Worm (Caenorhabditis elegans) whole organism, L4 larva: ENCODE results near the gene F08G5.3.

Experiments
- F10B5.3 ChIP-seq: sonication (generic microtip); optimal IDR thresholded peaks from 2 replicates; lab custom pipeline; 2016; ENCODE audit warnings: mild to moderate bottlenecking, missing genetic modification characterization, missing compliant biosample characterization
- F26F4.8 ChIP-seq: fragments of 200-800 bp; sonication (Bioruptor generic); conservative IDR thresholded peaks from 2 replicates; pipeline ENCODE4 v1.3.6; 2022; ENCODE audit warnings: missing genetic modification characterization, missing compliant biosample characterization
- F44E2.7 ChIP-seq: fragments of 200-800 bp; sonication (Bioruptor generic); IDR thresholded peaks from 2 replicates; pipeline ENCODE4 v2.1.2; 2022; ENCODE audit warnings: missing genetic modification characterization, missing compliant biosample characterization
- R02D3.7 ChIP-seq: fragments of 150-350 bp; sonication (generic microtip); optimal IDR thresholded peaks from 3 replicates; lab custom pipeline; 2014; ENCODE audit warnings: missing biosample characterization, missing genetic modification characterization
- Y48G9A.11 ChIP-seq: fragments of 200-800 bp; sonication (Bioruptor generic); IDR thresholded peaks from 2 replicates; pipeline ENCODE4 v1.3.6; 2022; ENCODE audit warnings: missing genetic modification reagents, missing genetic modification characterization, missing compliant biosample characterization
- ama-1 ChIP-seq: fragments of 150-350 bp; optimal IDR thresholded peaks from 2 replicates; lab custom pipeline; 2014; ENCODE audit warnings: inconsistent platforms, mixed read lengths
- arid-1 ChIP-seq: fragments of 200-800 bp; sonication (Bioruptor generic); conservative IDR thresholded peaks from 2 replicates; pipeline ENCODE4 v1.3.6; 2022; ENCODE audit warnings: missing genetic modification reagents, missing genetic modification characterization, missing compliant biosample characterization
- ceh-20 ChIP-seq: fragments of 200-800 bp; sonication (Bioruptor generic); IDR thresholded peaks from 2 replicates; pipeline ENCODE4 v1.3.6; 2022; ENCODE audit warnings: missing genetic modification reagents, missing genetic modification characterization, missing compliant biosample characterization
- ceh-82 ChIP-seq: sonication (generic microtip); optimal IDR thresholded peaks from 2 replicates; lab custom pipeline; 2017; ENCODE audit warnings: missing biosample characterization, missing genetic modification characterization
- ces-1 ChIP-seq: fragments of 150-350 bp; sonication (generic microtip); optimal IDR thresholded peaks from 4 replicates; lab custom pipeline; 2014; ENCODE audit warnings: missing biosample characterization, missing genetic modification reagents, missing genetic modification characterization
- cey-2 ChIP-seq: sonication (generic microtip); optimal IDR thresholded peaks from 3 replicates; lab custom pipeline; 2017; ENCODE audit warnings: missing genetic modification characterization, mild to moderate bottlenecking, missing compliant biosample characterization, antibody characterized with exemption, borderline replicate concordance; ENCODE audit not compliant: insufficient read depth
- daf-12 ChIP-seq: fragments of 150-350 bp; optimal IDR thresholded peaks from 2 replicates; lab custom pipeline; 2014; ENCODE audit warnings: missing biosample characterization, missing genetic modification reagents, missing genetic modification characterization
- daf-16 ChIP-seq, 3 experiments: sonication (generic microtip); optimal IDR thresholded peaks; 2 replicates each; lab custom pipeline; 2016 to 2017; ENCODE audit warnings: missing genetic modification characterization in 3 of 3, missing genetic modification reagents in 3 of 3, mild to moderate bottlenecking in 2 of 3, missing compliant biosample characterization in 2 of 3, missing biosample characterization in 1 of 3, moderate library complexity in 1 of 3
- daf-8 ChIP-seq: fragments of 200-800 bp; sonication (Bioruptor generic); IDR thresholded peaks from 2 replicates; pipeline ENCODE4 v1.3.6; 2022; ENCODE audit warnings: missing genetic modification characterization, missing compliant biosample characterization
- dmd-6 ChIP-seq: fragments of 200-800 bp; sonication (Bioruptor generic); IDR thresholded peaks from 2 replicates; pipeline ENCODE4 v1.3.6; 2022; ENCODE audit warnings: missing genetic modification reagents, missing genetic modification characterization, missing compliant biosample characterization
- dmd-8 ChIP-seq: fragments of 200-800 bp; sonication (Bioruptor generic); IDR thresholded peaks from 2 replicates; pipeline ENCODE4 v1.3.6; 2022; ENCODE audit warnings: missing genetic modification characterization, missing compliant biosample characterization
- dmd-9 ChIP-seq: fragments of 200-800 bp; sonication (Bioruptor generic); IDR thresholded peaks from 2 replicates; pipeline ENCODE4 v1.3.6; 2022; ENCODE audit warnings: missing genetic modification reagents, missing genetic modification characterization, missing compliant biosample characterization
- duxl-1 ChIP-seq: sonication (generic microtip); optimal IDR thresholded peaks from 2 replicates; lab custom pipeline; 2016; ENCODE audit warnings: mild to moderate bottlenecking, missing genetic modification characterization, moderate library complexity, missing compliant biosample characterization; ENCODE audit not compliant: poor library complexity
- dve-1 ChIP-seq: sonication (generic microtip); optimal IDR thresholded peaks from 2 replicates; lab custom pipeline; 2017; ENCODE audit warnings: antibody characterized with exemption, mild to moderate bottlenecking, missing genetic modification characterization, missing compliant biosample characterization; ENCODE audit not compliant: insufficient read depth
- egl-43 ChIP-seq: fragments of 200-800 bp; sonication (Bioruptor generic); IDR thresholded peaks from 2 replicates; pipeline ENCODE4 v1.3.6; 2022; ENCODE audit warnings: missing genetic modification reagents, missing genetic modification characterization, missing compliant biosample characterization
- fkh-10 ChIP-seq: fragments of 150-350 bp; optimal IDR thresholded peaks from 2 replicates; lab custom pipeline; 2014; ENCODE audit warnings: missing biosample characterization, missing genetic modification reagents, missing genetic modification characterization
- gei-8 ChIP-seq: fragments of 200-800 bp; sonication (Bioruptor generic); optimal IDR thresholded peaks from 2 replicates; lab custom pipeline; 2018; ENCODE audit warnings: mild to moderate bottlenecking, missing genetic modification characterization, missing compliant biosample characterization
- hlh-30 ChIP-seq: sonication (generic microtip); optimal IDR thresholded peaks from 2 replicates; lab custom pipeline; 2017; ENCODE audit warnings: antibody characterized with exemption, mild to moderate bottlenecking, missing genetic modification characterization, missing compliant biosample characterization; ENCODE audit not compliant: insufficient read depth
- lim-7 ChIP-seq: fragments of 200-800 bp; sonication (Bioruptor generic); IDR thresholded peaks from 2 replicates; pipeline ENCODE4 v1.3.6; 2022; ENCODE audit warnings: missing genetic modification characterization, missing compliant biosample characterization
- lin-13 ChIP-seq: fragments of 150-350 bp; optimal IDR thresholded peaks from 2 replicates; lab custom pipeline; 2014; ENCODE audit warnings: missing biosample characterization, missing genetic modification reagents, missing genetic modification characterization
- lin-38 ChIP-seq: fragments of 200-800 bp; sonication (Bioruptor generic); IDR thresholded peaks from 2 replicates; pipeline ENCODE4 v1.3.6; 2022; ENCODE audit warnings: missing genetic modification reagents, missing genetic modification characterization, missing compliant biosample characterization
- lir-3 ChIP-seq: sonication (generic microtip); optimal IDR thresholded peaks from 2 replicates; lab custom pipeline; 2016; ENCODE audit warnings: mild to moderate bottlenecking, missing genetic modification characterization, missing compliant biosample characterization
- madf-5 ChIP-seq, 2 experiments: fragments of 200-800 bp; sonication (Bioruptor generic); IDR thresholded peaks; 2 replicates each; pipeline ENCODE4 v1.3.6; 2022; ENCODE audit warnings: missing compliant biosample characterization in 2 of 2, missing genetic modification characterization in 2 of 2
- madf-9 ChIP-seq: fragments of 200-800 bp; sonication (Bioruptor generic); conservative IDR thresholded peaks from 2 replicates; pipeline ENCODE4 v1.3.6; 2022; ENCODE audit warnings: missing genetic modification reagents, missing genetic modification characterization, missing compliant biosample characterization
- mep-1 ChIP-seq: fragments of 150-350 bp; sonication (generic microtip); optimal IDR thresholded peaks from 3 replicates; lab custom pipeline; 2014; ENCODE audit warnings: missing biosample characterization, missing genetic modification characterization
- mes-2 ChIP-seq: sonication (generic microtip); optimal IDR thresholded peaks from 2 replicates; lab custom pipeline; 2016; ENCODE audit warnings: missing genotype, mild to moderate bottlenecking, missing genetic modification characterization, missing compliant biosample characterization; ENCODE audit not compliant: poor library complexity, severe bottlenecking
- nhr-111 ChIP-seq: fragments of 200-800 bp; sonication (Bioruptor generic); optimal IDR thresholded peaks from 2 replicates; lab custom pipeline; 2018; ENCODE audit warnings: mild to moderate bottlenecking, missing genetic modification characterization, missing compliant biosample characterization
- nhr-237 ChIP-seq: sonication (generic microtip); optimal IDR thresholded peaks from 2 replicates; lab custom pipeline; 2017; ENCODE audit warnings: missing biosample characterization, missing genetic modification characterization
- nhr-28 ChIP-seq: fragments of 150-350 bp; optimal IDR thresholded peaks from 2 replicates; lab custom pipeline; 2014; ENCODE audit warnings: missing biosample characterization, missing genetic modification characterization
- nhr-41 ChIP-seq: fragments of 200-800 bp; sonication (Bioruptor generic); IDR thresholded peaks from 2 replicates; pipeline ENCODE4 v1.3.6; 2022; ENCODE audit warnings: missing genetic modification reagents, missing genetic modification characterization, missing compliant biosample characterization
- nhr-48 ChIP-seq: sonication (generic microtip); optimal IDR thresholded peaks from 2 replicates; lab custom pipeline; 2016; ENCODE audit warnings: mild to moderate bottlenecking, missing genetic modification characterization, missing compliant biosample characterization
- nhr-6 ChIP-seq: fragments of 150-350 bp; optimal IDR thresholded peaks from 2 replicates; lab custom pipeline; 2014; ENCODE audit warnings: missing biosample characterization, missing genetic modification characterization
- php-3 ChIP-seq: fragments of 200-800 bp; sonication (Bioruptor generic); IDR thresholded peaks from 2 replicates; pipeline ENCODE4 v1.3.6; 2022; ENCODE audit warnings: missing genetic modification reagents, missing genetic modification characterization, missing compliant biosample characterization
- sdz-12 ChIP-seq: fragments of 200-800 bp; sonication (Bioruptor generic); optimal IDR thresholded peaks from 2 replicates; lab custom pipeline; 2018; ENCODE audit warnings: mild to moderate bottlenecking, missing genetic modification characterization, missing compliant biosample characterization
- snpc-1.2 ChIP-seq: fragments of 200-800 bp; sonication (Bioruptor generic); IDR thresholded peaks from 2 replicates; pipeline ENCODE4 v1.3.6; 2022; ENCODE audit warnings: missing genetic modification reagents, missing genetic modification characterization, missing compliant biosample characterization
- spr-1 ChIP-seq: sonication (generic microtip); optimal IDR thresholded peaks from 2 replicates; lab custom pipeline; 2016; ENCODE audit warnings: mild to moderate bottlenecking, missing genetic modification characterization, missing compliant biosample characterization
- tra-1 ChIP-seq: fragments of 200-800 bp; sonication (Bioruptor generic); IDR thresholded peaks from 2 replicates; pipeline ENCODE4 v1.3.6; 2022; ENCODE audit warnings: missing genetic modification reagents, missing genetic modification characterization, missing compliant biosample characterization
- unc-62 ChIP-seq, 3 experiments: fragments of 150-350 bp in 1 of 3; sonication (generic microtip); optimal IDR thresholded peaks in 2 of 3; peaks in 1 of 3; 1 replicate in 1 of 3; 2 replicates in 2 of 3; lab custom pipeline; 2014 to 2017; ENCODE audit warnings: missing biosample characterization in 3 of 3, missing genetic modification characterization in 3 of 3, missing genetic modification reagents in 3 of 3, missing genotype in 1 of 3
- zag-1 ChIP-seq: fragments of 150-350 bp; optimal IDR thresholded peaks from 2 replicates; lab custom pipeline; 2014; ENCODE audit warnings: missing biosample characterization, missing genetic modification characterization
- ztf-11 ChIP-seq: fragments of 150-350 bp; optimal IDR thresholded peaks from 2 replicates; lab custom pipeline; 2014; ENCODE audit warnings: missing biosample characterization, missing genetic modification characterization

F08G5.3 gene

ce11 chrIV:12416629-12417404 is 569 bp downstream of the F08G5.3 start (continued):
- TF ChIP-seq ceh-82 (tag; lab: Kevin White, UChicago) (no peak), daf-12 (tag; lab: Kevin White, UChicago) (no peak), lir-3 (tag; lab: Kevin White, UChicago) (peak; percentile 45), nhr-237 (tag; lab: Kevin White, UChicago) (no peak), spr-1 (tag; lab: Kevin White, UChicago) (peak; percentile 50), lin-13 (GFP tag; lab: Kevin White, UChicago) (no peak), nhr-48 (tag; lab: Kevin White, UChicago) (peak; percentile 20), Y48G9A.11 (GFP tag; lab: Robert Waterston, UW) (peak; percentile 28; the same call in 1 of the 2 replicates), duxl-1 (tag; lab: Kevin White, UChicago) (peak; percentile 9), zag-1 (tag; lab: Kevin White, UChicago) (no peak), dmd-6 (GFP tag; lab: Robert Waterston, UW) (peak; percentile 35), nhr-111 (GFP tag; lab: Kevin White, UChicago) (no peak), hlh-30 (tag; lab: Kevin White, UChicago) (no peak), dmd-8 (GFP tag; lab: Robert Waterston, UW) (peak; percentile 42; the same call in 1 of the 2 replicates), cey-2 (tag; lab: Kevin White, UChicago) (no peak), madf-5 (GFP tag; IDR thresholded peaks at IDR 0.05; lab: Robert Waterston, UW) (no peak), php-3 (0 out of 2 replicates have a peak, but pooled peaks have one; percentile 6), F44E2.7 (GFP tag; lab: Robert Waterston, UW) (0 out of 2 replicates have a peak, but pooled peaks have one; percentile 5), nhr-6 (tag; lab: Kevin White, UChicago) (no peak), dve-1 (tag; lab: Kevin White, UChicago) (peak; percentile 13), ama-1 (lab: Kevin White, UChicago) (no peak), nhr-28 (tag; lab: Kevin White, UChicago) (no peak), unc-62 (GFP tag; optimal IDR thresholded peaks at IDR 0.05 in 1 of 2; lab: Kevin White, UChicago) (peak in 1 of 2 experiments; percentile 91), unc-62 (tag; optimal IDR thresholded peaks at IDR 0.05; lab: Kevin White, UChicago) (no peak), fkh-10 (GFP tag; lab: Kevin White, UChicago) (no peak), snpc-1.2 (peak; percentile 69; the same call in 1 of the 2 replicates), arid-1 (GFP tag; lab: Robert Waterston, UW) (0 out of 2 replicates have a peak, but pooled peaks have one; percentile 5), mep-1 (tag; lab: Kevin White, UChicago) (peak; percentile 21), sdz-12 (GFP tag; lab: Kevin White, UChicago) (peak; percentile 21), F26F4.8 (GFP tag; lab: Robert Waterston, UW) (peak; percentile 72), nhr-41 (peak; percentile 62; the same call in 1 of the 2 replicates), madf-9 (GFP tag; lab: Robert Waterston, UW) (0 out of 2 replicates have a peak, but pooled peaks have one; percentile 8), egl-43 (peak; percentile 73), F10B5.3 (tag; lab: Kevin White, UChicago) (no peak), mes-2 (tag; lab: Kevin White, UChicago) (peak; percentile 56), tra-1 (GFP tag; lab: Robert Waterston, UW) (no peak; the same call in 1 of the 2 replicates), daf-8 (GFP tag; lab: Robert Waterston, UW) (no peak), dmd-9 (GFP tag; lab: Robert Waterston, UW) (0 out of 2 replicates have a peak, but pooled peaks have one; percentile 10), ztf-11 (tag; lab: Kevin White, UChicago) (no peak), ces-1 (no peak), R02D3.7 (tag; lab: Kevin White, UChicago) (no peak), lin-38 (GFP tag; lab: Robert Waterston, UW) (peak; percentile 64; the same call in 1 of the 2 replicates), ceh-20 (GFP tag; lab: Robert Waterston, UW) (0 out of 2 replicates have a peak, but pooled peaks have one; percentile 14), gei-8 (GFP tag; lab: Kevin White, UChicago) (peak; percentile 19), daf-16 (GFP tag; optimal IDR thresholded peaks at IDR 0.05; lab: Kevin White, UChicago) (peak in 1 of 2 experiments; percentile 31), daf-16 (tag; optimal IDR thresholded peaks at IDR 0.05; lab: Kevin White, UChicago) (peak; percentile 45), lim-7 (GFP tag; lab: Robert Waterston, UW) (peak; percentile 63)
